Worm (Caenorhabditis elegans) whole organism, L3 larva: ENCODE results near the gene fbxb-5.
A peak's percentile ranks its signal among the peaks of the same experiment; 100 is the strongest.

Source experiments
- R02D3.7 ChIP-seq: fragments of 150-350 bp; optimal IDR thresholded peaks from 2 replicates; lab custom pipeline; 2014; ENCODE audit warnings: missing biosample characterization, missing genetic modification characterization
- ZK546.5 ChIP-seq: sonication (generic microtip); optimal IDR thresholded peaks from 2 replicates; lab custom pipeline; 2017; ENCODE audit warnings: missing biosample characterization, missing genetic modification characterization
- ama-1 ChIP-seq: fragments of 150-350 bp; optimal IDR thresholded peaks from 2 replicates; lab custom pipeline; 2018
- ceh-28 ChIP-seq: fragments of 150-350 bp; optimal IDR thresholded peaks from 2 replicates; lab custom pipeline; 2014; ENCODE audit warnings: missing biosample characterization, missing genetic modification reagents, missing genetic modification characterization
- ceh-82 ChIP-seq: fragments of 150-350 bp; optimal IDR thresholded peaks from 2 replicates; lab custom pipeline; 2014; ENCODE audit warnings: missing biosample characterization, missing genetic modification characterization
- ceh-9 ChIP-seq: sonication (generic microtip); optimal IDR thresholded peaks from 2 replicates; lab custom pipeline; 2018; ENCODE audit warnings: missing biosample characterization, missing genetic modification characterization
- daf-12 ChIP-seq: fragments of 150-350 bp; optimal IDR thresholded peaks from 2 replicates; lab custom pipeline; 2014; ENCODE audit warnings: missing biosample characterization, missing genetic modification reagents, missing genetic modification characterization
- egl-27 ChIP-seq: sonication (generic microtip); optimal IDR thresholded peaks from 4 replicates; lab custom pipeline; 2017; ENCODE audit warnings: missing biosample characterization, missing genetic modification reagents, missing genetic modification characterization
- elt-2 ChIP-seq: sonication (generic microtip); optimal IDR thresholded peaks from 2 replicates; lab custom pipeline; 2016; ENCODE audit warnings: missing genetic modification reagents, mild to moderate bottlenecking, missing genetic modification characterization, missing compliant biosample characterization
- eor-1 ChIP-seq, 2 experiments: fragments of 150-350 bp; optimal IDR thresholded peaks; 2 replicates each; lab custom pipeline; 2014 to 2018; ENCODE audit warnings: missing biosample characterization in 2 of 2, missing genetic modification characterization in 2 of 2
- fkh-10 ChIP-seq: sonication (generic microtip); optimal IDR thresholded peaks from 2 replicates; lab custom pipeline; 2017; ENCODE audit warnings: missing biosample characterization, missing genetic modification reagents, missing genetic modification characterization
- fkh-2 ChIP-seq: fragments of 150-350 bp; optimal IDR thresholded peaks from 2 replicates; lab custom pipeline; 2014; ENCODE audit warnings: missing biosample characterization, missing genetic modification reagents, missing genetic modification characterization
- fos-1 ChIP-seq: fragments of 150-350 bp; optimal IDR thresholded peaks from 2 replicates; lab custom pipeline; 2014; ENCODE audit warnings: missing biosample characterization, missing genetic modification characterization
- hmg-11 ChIP-seq: sonication (generic microtip); optimal IDR thresholded peaks from 2 replicates; lab custom pipeline; 2016; ENCODE audit warnings: missing genetic modification characterization, missing compliant biosample characterization
- lin-39 ChIP-seq: fragments of 150-350 bp; optimal IDR thresholded peaks from 2 replicates; lab custom pipeline; 2018; ENCODE audit warnings: missing biosample characterization, missing genetic modification reagents, missing genetic modification characterization
- mdl-1 ChIP-seq: fragments of 150-350 bp; optimal IDR thresholded peaks from 2 replicates; lab custom pipeline; 2014; ENCODE audit warnings: missing biosample characterization, missing genetic modification characterization
- mml-1 ChIP-seq: fragments of 150-350 bp; sonication (generic microtip); optimal IDR thresholded peaks from 3 replicates; lab custom pipeline; 2014; ENCODE audit warnings: missing biosample characterization, missing genetic modification characterization
- nfya-1 ChIP-seq: sonication (generic microtip); optimal IDR thresholded peaks from 2 replicates; lab custom pipeline; 2017; ENCODE audit warnings: missing genetic modification characterization, mild to moderate bottlenecking, missing compliant biosample characterization, antibody characterized with exemption, moderate library complexity; ENCODE audit not compliant: insufficient read depth
- nhr-11 ChIP-seq: fragments of 150-350 bp; optimal IDR thresholded peaks from 2 replicates; lab custom pipeline; 2014; ENCODE audit warnings: missing biosample characterization, missing genetic modification characterization
- nhr-12 ChIP-seq: fragments of 150-350 bp; optimal IDR thresholded peaks from 2 replicates; lab custom pipeline; 2014; ENCODE audit warnings: missing biosample characterization, missing genetic modification characterization
- nhr-23 ChIP-seq: fragments of 150-350 bp; optimal IDR thresholded peaks from 2 replicates; lab custom pipeline; 2014; ENCODE audit warnings: missing biosample characterization, missing genetic modification reagents, missing genetic modification characterization
- nhr-237 ChIP-seq: fragments of 150-350 bp; optimal IDR thresholded peaks from 2 replicates; lab custom pipeline; 2014; ENCODE audit warnings: missing biosample characterization, missing genetic modification characterization
- nhr-25 ChIP-seq: sonication (generic microtip); optimal IDR thresholded peaks from 2 replicates; lab custom pipeline; 2017; ENCODE audit warnings: missing biosample characterization, missing genetic modification characterization
- nhr-28 ChIP-seq: fragments of 150-350 bp; optimal IDR thresholded peaks from 2 replicates; lab custom pipeline; 2014; ENCODE audit warnings: missing biosample characterization, missing genetic modification characterization
- nhr-76 ChIP-seq: fragments of 150-350 bp; sonication (generic microtip); optimal IDR thresholded peaks from 5 replicates; lab custom pipeline; 2014; ENCODE audit warnings: missing biosample characterization, missing genetic modification characterization
- nhr-77 ChIP-seq: fragments of 150-350 bp; optimal IDR thresholded peaks from 2 replicates; lab custom pipeline; 2014; ENCODE audit warnings: missing biosample characterization, missing genetic modification characterization
- pqm-1 ChIP-seq: fragments of 150-350 bp; optimal IDR thresholded peaks from 2 replicates; lab custom pipeline; 2017; ENCODE audit warnings: missing biosample characterization, missing genetic modification characterization, inconsistent platforms
- skn-1 ChIP-seq: fragments of 150-350 bp; optimal IDR thresholded peaks from 2 replicates; lab custom pipeline; 2014; ENCODE audit warnings: missing biosample characterization, missing genetic modification characterization
- snpc-4 ChIP-seq: fragments of 150-350 bp; optimal IDR thresholded peaks from 2 replicates; lab custom pipeline; 2014; ENCODE audit warnings: missing biosample characterization, missing genetic modification characterization
- tbx-2 ChIP-seq: sonication (generic microtip); optimal IDR thresholded peaks from 2 replicates; lab custom pipeline; 2016; ENCODE audit warnings: mild to moderate bottlenecking, missing genetic modification characterization, missing compliant biosample characterization
- unc-39 ChIP-seq: sonication (generic microtip); optimal IDR thresholded peaks from 4 replicates; lab custom pipeline; 2017; ENCODE audit warnings: missing biosample characterization, missing genetic modification characterization
- ztf-11 ChIP-seq: fragments of 150-350 bp; optimal IDR thresholded peaks from 2 replicates; lab custom pipeline; 2014; ENCODE audit warnings: missing biosample characterization, missing genetic modification characterization
- ztf-4 ChIP-seq: fragments of 150-350 bp; optimal IDR thresholded peaks from 2 replicates; lab custom pipeline; 2014; ENCODE audit warnings: missing biosample characterization, missing genetic modification characterization

The fbxb-5 gene

DNA sequence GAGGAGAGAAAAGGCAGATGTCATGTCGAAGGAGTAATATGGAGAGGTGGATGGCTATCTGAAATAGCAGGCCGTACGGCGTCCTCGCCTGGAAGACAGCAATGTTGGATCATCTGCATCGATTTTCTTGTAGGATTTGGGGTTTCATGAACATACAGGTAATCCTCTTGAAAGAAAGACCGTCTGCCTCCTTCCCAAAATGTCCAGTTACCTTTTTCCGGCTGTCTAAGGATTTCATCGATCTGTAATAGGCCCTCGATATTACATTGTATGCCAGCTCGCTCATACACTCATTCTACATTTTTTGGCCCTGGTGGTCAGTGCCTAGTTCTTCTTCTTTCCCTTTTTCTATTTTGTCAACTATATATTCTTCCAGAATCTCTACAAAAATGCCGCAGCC is at the start of gene fbxb-5, which contains the start of gene btb-8:
fbxb-5 (minus strand) TSS at position 101 of the 400 bp plus-strand sequence.
btb-8 (plus strand) TSS at position 377 of the 400 bp plus-strand sequence.
- TF ChIP-seq mml-1 (no peak), nhr-76 (no peak), unc-39 (tag; lab: Kevin White, UChicago) (no peak), lin-39 (no peak), ceh-28 (no peak), tbx-2 (no peak), fkh-10 (GFP tag; lab: Kevin White, UChicago) (no peak), egl-27 (tag; lab: Kevin White, UChicago) (no peak), ceh-82 (tag; lab: Kevin White, UChicago) (no peak), nhr-28 (tag; lab: Kevin White, UChicago) (no peak), nhr-12 (tag; lab: Kevin White, UChicago) (no peak), R02D3.7 (tag; lab: Kevin White, UChicago) (no peak), nhr-77 (no peak)
- TF ChIP-seq, all 47 proteins: peak for 0

- TF ChIP-seq egl-27 (tag; lab: Kevin White, UChicago) (no peak), nhr-237 (tag; lab: Kevin White, UChicago) (no peak), mml-1 (no peak), mdl-1 (tag; lab: Kevin White, UChicago) (no peak), fkh-10 (GFP tag; lab: Kevin White, UChicago) (no peak), hmg-11 (tag; lab: Kevin White, UChicago) (no peak), nfya-1 (tag; lab: Kevin White, UChicago) (no peak), fos-1 (tag; lab: Kevin White, UChicago) (no peak), ZK546.5 (tag; lab: Kevin White, UChicago) (no peak), ceh-82 (tag; lab: Kevin White, UChicago) (no peak), ztf-11 (tag; lab: Kevin White, UChicago) (no peak), ceh-9 (no peak), nhr-25 (tag; lab: Kevin White, UChicago) (no peak), fkh-2 (tag; lab: Kevin White, UChicago) (no peak), ceh-28 (no peak), nhr-77 (no peak)
Measured at ce11 chrII:1771785-1772184, 49.5 kb upstream of the fbxb-5 start, which contains the start of gene math-3. Gene math-3 (plus strand): TSS chrII:1772085.

- peak; percentile 21 for TF ChIP-seq elt-2 (tag; lab: Kevin White, UChicago)
Measured at ce11 chrII:1771347-1771746, 49.1 kb upstream of the fbxb-5 start, which contains the start of gene math-26. Gene math-26 (plus strand): TSS chrII:1771647.

DNA sequence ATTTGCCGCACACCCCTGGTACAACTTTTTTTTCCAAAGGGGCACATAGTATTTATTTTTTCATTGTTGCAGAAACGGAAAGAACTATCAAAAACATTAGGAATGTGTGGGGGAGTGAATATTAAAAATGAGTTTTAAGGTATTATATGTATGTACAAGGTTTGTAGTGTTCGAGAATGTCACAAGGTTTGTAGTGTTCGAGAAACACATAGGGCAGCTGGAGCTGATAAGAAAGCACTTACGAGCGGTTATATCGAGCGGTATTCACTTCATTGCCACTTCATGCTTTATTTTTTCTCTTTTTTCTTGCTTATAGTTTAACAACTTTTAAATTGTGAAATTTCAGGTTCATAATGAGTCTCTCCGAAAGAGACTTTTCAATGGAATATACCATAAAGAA is 45.2 kb upstream of the fbxb-5 start:
- TF ChIP-seq elt-2 (tag; lab: Kevin White, UChicago) (peak; percentile 75), pqm-1 (tag; lab: Kevin White, UChicago) (peak; percentile 39)

DNA sequence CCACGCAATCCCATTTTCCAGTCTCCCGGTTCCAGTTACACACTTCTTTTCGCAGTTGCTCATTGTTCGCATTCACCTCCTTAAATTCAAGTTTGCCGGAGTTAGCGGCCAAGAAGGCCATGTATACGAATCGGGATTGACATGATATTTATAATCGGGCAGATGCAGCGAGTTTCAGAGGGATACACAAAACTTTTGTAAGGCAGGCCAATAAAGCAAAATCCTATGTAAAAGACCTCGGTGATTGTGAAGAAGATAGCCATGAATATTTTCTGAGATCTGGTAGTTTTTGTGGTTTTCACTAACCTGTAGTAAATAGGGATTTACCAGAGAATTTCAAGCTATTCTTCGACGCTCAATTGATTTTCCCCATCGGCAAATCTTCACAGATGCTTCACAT is 44.4 kb upstream of the fbxb-5 start:
- no peak for TF ChIP-seq nhr-76
- TF ChIP-seq mml-1 = no peak
- no peak for TF ChIP-seq nhr-23 (tag; lab: Kevin White, UChicago)

DNA sequence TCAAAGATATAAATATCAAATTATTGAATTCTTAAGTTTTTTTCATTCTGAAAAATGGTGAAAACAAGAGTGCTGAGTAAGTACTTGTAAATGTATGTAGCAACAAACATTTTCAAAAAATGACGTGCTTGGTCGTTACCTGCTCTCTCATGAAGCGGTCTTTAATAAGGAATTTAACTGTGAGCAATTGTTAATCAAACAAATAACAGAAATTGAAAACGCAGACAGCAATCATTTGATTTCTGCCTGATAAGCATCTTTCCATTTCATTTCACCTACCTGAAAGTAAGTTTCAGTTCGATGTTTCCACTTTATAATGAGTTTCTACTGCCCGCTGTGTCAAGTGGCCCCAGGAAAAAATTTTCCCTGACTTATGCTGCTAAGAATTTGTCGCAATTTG is 40.8 kb upstream of the fbxb-5 start, which contains the start of gene math-28:
math-28 (plus strand) TSS at position 301 of the 400 bp plus-strand sequence.
- no peak for TF ChIP-seq nhr-28 (tag; lab: Kevin White, UChicago)
- no peak for TF ChIP-seq nhr-77
- no peak for TF ChIP-seq daf-12 (tag; lab: Kevin White, UChicago)
- TF ChIP-seq unc-39 (tag; lab: Kevin White, UChicago) = no peak
- no peak for TF ChIP-seq hmg-11 (tag; lab: Kevin White, UChicago)
- TF ChIP-seq ztf-4 (tag; lab: Kevin White, UChicago) = no peak
- no peak for TF ChIP-seq skn-1 (tag; lab: Kevin White, UChicago)
- TF ChIP-seq fkh-10 (GFP tag; lab: Kevin White, UChicago) = no peak
- TF ChIP-seq eor-1 (tag; optimal IDR thresholded peaks at IDR 0.05; lab: Kevin White, UChicago) = no peak
- TF ChIP-seq nhr-237 (tag; lab: Kevin White, UChicago) = no peak
- no peak for TF ChIP-seq egl-27 (tag; lab: Kevin White, UChicago)
- TF ChIP-seq ZK546.5 (tag; lab: Kevin White, UChicago) = no peak
- no peak for TF ChIP-seq nfya-1 (tag; lab: Kevin White, UChicago)
- TF ChIP-seq ama-1 (lab: Kevin White, UChicago) = no peak
- no peak for TF ChIP-seq nhr-76
- no peak for TF ChIP-seq nhr-11 (tag; lab: Kevin White, UChicago)
- no peak for TF ChIP-seq fos-1 (tag; lab: Kevin White, UChicago)
- TF ChIP-seq ztf-11 (tag; lab: Kevin White, UChicago) = no peak
- no peak for TF ChIP-seq snpc-4 (tag; lab: Kevin White, UChicago)
